Fruit fly (Drosophila melanogaster) Kc167 (cell line): Measurements from ENCODE around the gene CG33060.

Experiments used
- h ChIP-seq: fragments of >200 bp; optimal IDR thresholded peaks from 3 replicates; lab custom pipeline; 2018; ENCODE audit warnings: missing external identifiers
- insv ChIP-seq: fragments of >200 bp; optimal IDR thresholded peaks from 3 replicates; lab custom pipeline; 2018; ENCODE audit warnings: missing external identifiers
- psq ChIP-seq: fragments of >200 bp; optimal IDR thresholded peaks from 2 replicates; lab custom pipeline; 2017; ENCODE audit warnings: missing external identifiers
- ttk ChIP-seq: sonication (Bioruptor generic); optimal IDR thresholded peaks from 2 replicates; lab custom pipeline; 2017; ENCODE audit warnings: missing external identifiers

DNA sequence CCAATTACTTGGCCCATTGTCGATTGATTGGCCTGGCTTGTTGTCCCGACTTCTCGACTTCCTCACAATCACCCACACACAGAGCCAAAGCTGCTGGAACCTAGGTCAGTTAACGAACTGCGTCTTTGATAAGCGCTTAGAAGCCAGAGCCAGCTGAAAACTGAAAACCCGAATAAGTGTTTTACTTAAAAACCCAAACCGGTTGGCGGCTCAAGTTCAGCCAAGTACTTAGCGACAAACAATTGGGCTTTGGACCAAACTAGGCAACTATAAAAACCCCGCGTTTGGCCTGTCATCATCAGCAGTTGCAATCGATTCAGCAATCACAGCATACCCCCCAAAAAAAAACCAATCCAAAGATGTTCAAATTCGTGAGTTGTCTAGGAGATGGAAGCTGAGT is 7.5 kb upstream of the CG33060 start, which contains the start of gene CG13059:
- TF ChIP-seq h (lab: Kevin White, UChicago) (no peak), ttk (lab: Kevin White, UChicago) (no peak), psq (lab: Kevin White, UChicago) (no peak), insv (lab: Kevin White, UChicago) (no peak)
